Worm (Caenorhabditis elegans) whole organism, L4 larva: ENCODE measurements around the gene ivns-1.

ENCODE experiments used
- D1046.2 ChIP-seq: fragments of 200-800 bp; sonication (Bioruptor generic); IDR thresholded peaks from 2 replicates; pipeline ENCODE4 v1.3.6; 2022; ENCODE audit warnings: missing genetic modification characterization, missing compliant biosample characterization
- F10B5.3 ChIP-seq: sonication (generic microtip); optimal IDR thresholded peaks from 2 replicates; lab custom pipeline; 2016; ENCODE audit warnings: mild to moderate bottlenecking, missing genetic modification characterization, missing compliant biosample characterization
- F49E8.2 ChIP-seq: sonication (generic microtip); optimal IDR thresholded peaks from 2 replicates; lab custom pipeline; 2016; ENCODE audit warnings: missing compliant biosample characterization, mild to moderate bottlenecking, missing genetic modification characterization, borderline replicate concordance
- T20F7.1 ChIP-seq: fragments of 200-800 bp; sonication (Bioruptor generic); optimal IDR thresholded peaks from 2 replicates; lab custom pipeline; 2018; ENCODE audit warnings: mild to moderate bottlenecking, missing genetic modification characterization, missing compliant biosample characterization
- Y5F2A.4 ChIP-seq: fragments of 200-800 bp; sonication (Bioruptor generic); optimal IDR thresholded peaks from 2 replicates; lab custom pipeline; 2018; ENCODE audit warnings: mild to moderate bottlenecking, missing genetic modification characterization, missing compliant biosample characterization
- Y75B8A.6 ChIP-seq: fragments of 200-800 bp; sonication (Bioruptor generic); IDR thresholded peaks from 2 replicates; pipeline ENCODE4 v1.3.6; 2022; ENCODE audit warnings: missing genetic modification reagents, missing genetic modification characterization, missing compliant biosample characterization
- arid-1 ChIP-seq: fragments of 200-800 bp; sonication (Bioruptor generic); conservative IDR thresholded peaks from 2 replicates; pipeline ENCODE4 v1.3.6; 2022; ENCODE audit warnings: missing genetic modification reagents, missing genetic modification characterization, missing compliant biosample characterization
- attf-4 ChIP-seq: sonication (generic microtip); optimal IDR thresholded peaks from 3 replicates; lab custom pipeline; 2017; ENCODE audit warnings: missing biosample characterization, missing genetic modification characterization
- ceh-32 ChIP-seq: sonication (generic microtip); optimal IDR thresholded peaks from 2 replicates; lab custom pipeline; 2016; ENCODE audit warnings: mild to moderate bottlenecking, missing genetic modification characterization, missing compliant biosample characterization; ENCODE audit not compliant: poor library complexity
- ceh-44 ChIP-seq: fragments of 200-800 bp; sonication (Bioruptor generic); IDR thresholded peaks from 2 replicates; pipeline ENCODE4 v1.3.6; 2022; ENCODE audit warnings: missing genetic modification reagents, missing genetic modification characterization, missing compliant biosample characterization
- ceh-62 ChIP-seq: sonication (generic microtip); optimal IDR thresholded peaks from 2 replicates; lab custom pipeline; 2017; ENCODE audit warnings: missing biosample characterization, missing genetic modification characterization
- ces-1 ChIP-seq: fragments of 150-350 bp; sonication (generic microtip); optimal IDR thresholded peaks from 4 replicates; lab custom pipeline; 2014; ENCODE audit warnings: missing biosample characterization, missing genetic modification reagents, missing genetic modification characterization
- cey-2 ChIP-seq: sonication (generic microtip); optimal IDR thresholded peaks from 3 replicates; lab custom pipeline; 2017; ENCODE audit warnings: missing genetic modification characterization, mild to moderate bottlenecking, missing compliant biosample characterization, antibody characterized with exemption, borderline replicate concordance; ENCODE audit not compliant: insufficient read depth
- daf-16 ChIP-seq, 3 experiments: sonication (generic microtip); optimal IDR thresholded peaks; 2 replicates each; lab custom pipeline; 2016 to 2017; ENCODE audit warnings: missing genetic modification characterization in 3 of 3, missing genetic modification reagents in 3 of 3, mild to moderate bottlenecking in 2 of 3, missing compliant biosample characterization in 2 of 3, missing biosample characterization in 1 of 3, moderate library complexity in 1 of 3
- daf-19 ChIP-seq: fragments of 200-800 bp; sonication (Bioruptor generic); conservative IDR thresholded peaks from 2 replicates; pipeline ENCODE4 v1.3.6; 2022; ENCODE audit warnings: missing genetic modification characterization, missing compliant biosample characterization
- dmd-9 ChIP-seq: fragments of 200-800 bp; sonication (Bioruptor generic); IDR thresholded peaks from 2 replicates; pipeline ENCODE4 v1.3.6; 2022; ENCODE audit warnings: missing genetic modification reagents, missing genetic modification characterization, missing compliant biosample characterization
- dpl-1 ChIP-seq: fragments of 150-350 bp; optimal IDR thresholded peaks from 2 replicates; lab custom pipeline; 2014; ENCODE audit warnings: missing biosample characterization, missing genetic modification reagents, missing genetic modification characterization
- dve-1 ChIP-seq: sonication (generic microtip); optimal IDR thresholded peaks from 2 replicates; lab custom pipeline; 2017; ENCODE audit warnings: antibody characterized with exemption, mild to moderate bottlenecking, missing genetic modification characterization, missing compliant biosample characterization; ENCODE audit not compliant: insufficient read depth
- egl-43 ChIP-seq: fragments of 200-800 bp; sonication (Bioruptor generic); IDR thresholded peaks from 2 replicates; pipeline ENCODE4 v1.3.6; 2022; ENCODE audit warnings: missing genetic modification reagents, missing genetic modification characterization, missing compliant biosample characterization
- hif-1 ChIP-seq, 2 experiments: sonication (generic microtip); optimal IDR thresholded peaks; 2 replicates each; lab custom pipeline; 2016 to 2017; ENCODE audit warnings: missing compliant biosample characterization in 2 of 2, missing genetic modification characterization in 2 of 2, missing genetic modification reagents in 2 of 2, missing genotype in 2 of 2, mild to moderate bottlenecking in 1 of 2
- hlh-11 ChIP-seq: fragments of 200-800 bp; sonication (Bioruptor generic); optimal IDR thresholded peaks from 2 replicates; lab custom pipeline; 2018; ENCODE audit warnings: mild to moderate bottlenecking, missing genetic modification characterization, missing compliant biosample characterization
- hlh-30 ChIP-seq: sonication (generic microtip); optimal IDR thresholded peaks from 2 replicates; lab custom pipeline; 2017; ENCODE audit warnings: antibody characterized with exemption, mild to moderate bottlenecking, missing genetic modification characterization, missing compliant biosample characterization; ENCODE audit not compliant: insufficient read depth
- hmg-1.1 ChIP-seq: fragments of 200-800 bp; sonication (Bioruptor generic); IDR thresholded peaks from 2 replicates; pipeline ENCODE4 v1.3.6; 2022; ENCODE audit warnings: missing genetic modification reagents, missing genetic modification characterization, missing compliant biosample characterization
- jun-1 ChIP-seq: fragments of 150-350 bp; optimal IDR thresholded peaks from 2 replicates; lab custom pipeline; 2014; ENCODE audit warnings: missing biosample characterization, missing genetic modification reagents, missing genetic modification characterization
- lim-7 ChIP-seq: fragments of 200-800 bp; sonication (Bioruptor generic); IDR thresholded peaks from 2 replicates; pipeline ENCODE4 v1.3.6; 2022; ENCODE audit warnings: missing genetic modification characterization, missing compliant biosample characterization
- lin-39 ChIP-seq: fragments of 150-350 bp; optimal IDR thresholded peaks from 2 replicates; lab custom pipeline; 2014; ENCODE audit warnings: missing biosample characterization, missing genetic modification reagents, missing genetic modification characterization
- lir-3 ChIP-seq: sonication (generic microtip); optimal IDR thresholded peaks from 2 replicates; lab custom pipeline; 2016; ENCODE audit warnings: mild to moderate bottlenecking, missing genetic modification characterization, missing compliant biosample characterization
- lsy-2 ChIP-seq, 2 experiments: fragments of 150-350 bp in 1 of 2; sonication (generic microtip) in 1 of 2; optimal IDR thresholded peaks; 2 replicates each; lab custom pipeline; 2014 to 2017; ENCODE audit warnings: missing biosample characterization in 2 of 2, missing genetic modification characterization in 2 of 2
- mes-2 ChIP-seq: sonication (generic microtip); optimal IDR thresholded peaks from 2 replicates; lab custom pipeline; 2016; ENCODE audit warnings: missing genotype, mild to moderate bottlenecking, missing genetic modification characterization, missing compliant biosample characterization; ENCODE audit not compliant: poor library complexity, severe bottlenecking
- mxl-2 ChIP-seq: fragments of 200-800 bp; sonication (Bioruptor generic); conservative IDR thresholded peaks from 2 replicates; pipeline ENCODE4 v1.3.6; 2022; ENCODE audit warnings: missing genetic modification reagents, missing genetic modification characterization, missing compliant biosample characterization
- mxl-3 ChIP-seq: fragments of 200-800 bp; sonication (Bioruptor generic); optimal IDR thresholded peaks from 2 replicates; lab custom pipeline; 2018; ENCODE audit warnings: mild to moderate bottlenecking, missing genetic modification characterization, missing compliant biosample characterization
- nhr-11 ChIP-seq: fragments of 150-350 bp; optimal IDR thresholded peaks from 2 replicates; lab custom pipeline; 2014; ENCODE audit warnings: missing biosample characterization, missing genetic modification characterization
- nhr-48 ChIP-seq: sonication (generic microtip); optimal IDR thresholded peaks from 2 replicates; lab custom pipeline; 2016; ENCODE audit warnings: mild to moderate bottlenecking, missing genetic modification characterization, missing compliant biosample characterization
- nhr-6 ChIP-seq: fragments of 150-350 bp; optimal IDR thresholded peaks from 2 replicates; lab custom pipeline; 2014; ENCODE audit warnings: missing biosample characterization, missing genetic modification characterization
- pqm-1 ChIP-seq: sonication (generic microtip); optimal IDR thresholded peaks from 2 replicates; lab custom pipeline; 2017; ENCODE audit warnings: missing biosample characterization, missing genetic modification characterization
- rbr-2 ChIP-seq: sonication (generic microtip); optimal IDR thresholded peaks from 2 replicates; lab custom pipeline; 2016; ENCODE audit warnings: missing genotype, missing genetic modification characterization, missing compliant biosample characterization
- sdz-12 ChIP-seq: fragments of 200-800 bp; sonication (Bioruptor generic); optimal IDR thresholded peaks from 2 replicates; lab custom pipeline; 2018; ENCODE audit warnings: mild to moderate bottlenecking, missing genetic modification characterization, missing compliant biosample characterization
- skn-1 ChIP-seq: fragments of 150-350 bp; optimal IDR thresholded peaks from 2 replicates; lab custom pipeline; 2014; ENCODE audit warnings: missing biosample characterization, missing genetic modification characterization
- snpc-1.2 ChIP-seq: fragments of 200-800 bp; sonication (Bioruptor generic); IDR thresholded peaks from 2 replicates; pipeline ENCODE4 v1.3.6; 2022; ENCODE audit warnings: missing genetic modification reagents, missing genetic modification characterization, missing compliant biosample characterization
- spr-3 ChIP-seq: fragments of 200-800 bp; sonication (Bioruptor generic); optimal IDR thresholded peaks from 2 replicates; lab custom pipeline; 2018; ENCODE audit warnings: mild to moderate bottlenecking, missing genetic modification characterization, missing compliant biosample characterization
- tra-1 ChIP-seq: fragments of 200-800 bp; sonication (Bioruptor generic); IDR thresholded peaks from 2 replicates; pipeline ENCODE4 v1.3.6; 2022; ENCODE audit warnings: missing genetic modification reagents, missing genetic modification characterization, missing compliant biosample characterization
- unc-62 ChIP-seq, 3 experiments: fragments of 150-350 bp in 1 of 3; sonication (generic microtip); optimal IDR thresholded peaks in 2 of 3; peaks in 1 of 3; 1 replicate in 1 of 3; 2 replicates in 2 of 3; lab custom pipeline; 2014 to 2017; ENCODE audit warnings: missing biosample characterization in 3 of 3, missing genetic modification characterization in 3 of 3, missing genetic modification reagents in 3 of 3, missing genotype in 1 of 3
- vab-7 ChIP-seq: fragments of 200-800 bp; sonication (Bioruptor generic); IDR thresholded peaks from 2 replicates; pipeline ENCODE4 v1.3.6; 2022; ENCODE audit warnings: missing genetic modification reagents, missing genetic modification characterization, missing compliant biosample characterization
- zag-1 ChIP-seq: fragments of 150-350 bp; optimal IDR thresholded peaks from 2 replicates; lab custom pipeline; 2014; ENCODE audit warnings: missing biosample characterization, missing genetic modification characterization
- zfp-3 ChIP-seq: fragments of 200-800 bp; sonication (Bioruptor generic); conservative IDR thresholded peaks from 2 replicates; pipeline ENCODE4 v1.3.6; 2022; ENCODE audit warnings: missing genetic modification reagents, missing genetic modification characterization, missing compliant biosample characterization
- zip-11 ChIP-seq: fragments of 200-800 bp; sonication (Bioruptor generic); IDR thresholded peaks from 2 replicates; pipeline ENCODE4 v1.3.6; 2022; ENCODE audit warnings: missing genetic modification characterization, missing compliant biosample characterization
- zip-2 ChIP-seq: fragments of 150-350 bp; optimal IDR thresholded peaks from 2 replicates; lab custom pipeline; 2014; ENCODE audit warnings: missing biosample characterization, missing genetic modification characterization

Gene ivns-1

DNA sequence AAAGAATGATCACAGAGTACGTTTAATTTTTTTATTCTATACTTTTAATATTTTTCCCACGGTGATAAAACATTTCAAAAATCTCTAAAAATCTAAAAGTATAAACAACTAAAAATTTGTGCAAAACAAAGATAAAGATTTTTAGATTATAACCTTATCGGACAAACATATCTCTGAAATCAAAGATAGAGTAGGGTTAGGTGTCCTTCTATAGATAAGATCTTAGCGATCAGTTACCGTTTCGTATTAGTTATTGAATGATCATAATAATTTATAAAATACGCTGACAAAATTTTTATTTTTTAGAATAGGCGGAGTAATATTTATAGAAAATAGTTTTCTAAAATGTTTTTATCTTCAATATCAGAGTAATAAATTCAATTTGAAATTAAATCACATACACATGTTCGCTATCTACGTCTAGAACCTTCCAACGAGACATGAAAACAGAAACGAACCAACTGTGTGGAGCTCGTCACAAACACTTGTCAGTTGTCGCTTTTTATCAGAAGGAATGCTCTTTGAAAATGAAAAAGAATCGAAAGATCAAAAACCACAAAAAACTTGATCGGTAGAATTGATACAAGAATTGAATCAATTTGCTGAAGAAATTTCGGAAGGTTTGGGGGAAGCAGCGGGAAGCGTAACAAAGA lies 37.6 kb upstream of the ivns-1 start (continued):
- no peak for TF ChIP-seq jun-1 (tag; lab: Kevin White, UChicago)
- TF ChIP-seq tra-1 (GFP tag; lab: Robert Waterston, UW) = no peak
- no peak for TF ChIP-seq F10B5.3 (tag; lab: Kevin White, UChicago)
- TF ChIP-seq dve-1 (tag; lab: Kevin White, UChicago) = peak; percentile 66
- TF ChIP-seq unc-62 (GFP tag; optimal IDR thresholded peaks at IDR 0.05 in 1 of 2; lab: Kevin White, UChicago) = no peak
- no peak for TF ChIP-seq unc-62 (tag; optimal IDR thresholded peaks at IDR 0.05; lab: Kevin White, UChicago)

DNA sequence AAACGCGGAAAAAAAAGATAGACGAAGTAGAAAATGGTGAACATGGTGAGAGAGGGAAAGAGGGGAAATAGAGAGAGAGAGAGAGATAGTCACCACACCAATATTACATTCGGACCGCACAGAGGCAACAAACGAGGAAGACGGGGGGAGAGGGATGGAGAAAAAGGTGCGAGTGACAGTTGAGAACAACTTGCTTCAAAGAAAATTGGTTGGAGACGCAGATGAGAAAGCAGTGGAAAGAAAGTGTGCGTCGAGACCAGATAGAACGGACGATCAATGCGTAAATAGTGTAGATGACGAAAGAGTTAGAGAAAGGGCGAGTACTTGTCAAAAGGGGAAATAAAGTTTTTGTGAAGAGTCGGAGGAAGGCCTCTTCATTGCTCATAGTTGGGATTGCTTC lies 36.2 kb upstream of the ivns-1 start:
- TF ChIP-seq lim-7 (GFP tag; lab: Robert Waterston, UW) = no peak
- no peak for TF ChIP-seq ces-1 (GFP tag; lab: Kevin White, UChicago)
- TF ChIP-seq nhr-6 (tag; lab: Kevin White, UChicago) = peak; percentile 44
- peak; percentile 86 for TF ChIP-seq nhr-11
- TF ChIP-seq lin-39 = no peak
- no peak for TF ChIP-seq D1046.2
- TF ChIP-seq skn-1 = no peak
- TF ChIP-seq snpc-1.2 (GFP tag; lab: Robert Waterston, UW) = no peak
- no peak for TF ChIP-seq T20F7.1 (GFP tag; lab: Kevin White, UChicago)
- no peak for TF ChIP-seq daf-19 (GFP tag; lab: Robert Waterston, UW)
- TF ChIP-seq mes-2 = peak; percentile 74
- TF ChIP-seq ceh-44 (GFP tag; lab: Robert Waterston, UW) = no peak
- TF ChIP-seq egl-43 (GFP tag; lab: Robert Waterston, UW) = peak; percentile 64
- TF ChIP-seq lsy-2 (tag; optimal IDR thresholded peaks at IDR 0.05; lab: Kevin White, UChicago) = peak; percentile 77 to 81
- TF ChIP-seq F49E8.2 (tag; lab: Kevin White, UChicago) = no peak
- no peak for TF ChIP-seq sdz-12 (GFP tag; lab: Kevin White, UChicago)
- TF ChIP-seq hmg-1.1 (GFP tag; lab: Robert Waterston, UW) = peak; percentile 81
- TF ChIP-seq Y5F2A.4 (GFP tag; lab: Kevin White, UChicago) = no peak
- TF ChIP-seq dmd-9 (GFP tag; lab: Robert Waterston, UW) = no peak
- TF ChIP-seq pqm-1 = peak; percentile 14
- no peak for TF ChIP-seq mxl-2 (GFP tag; lab: Robert Waterston, UW)
- peak; percentile 53; the same call in 1 of the 2 replicates for TF ChIP-seq arid-1 (GFP tag; lab: Robert Waterston, UW)
- no peak for TF ChIP-seq ceh-32 (tag; lab: Kevin White, UChicago)
- TF ChIP-seq zag-1 (tag; lab: Kevin White, UChicago) = no peak
- no peak for TF ChIP-seq vab-7 (GFP tag; lab: Robert Waterston, UW)
- TF ChIP-seq zip-2 (tag; lab: Kevin White, UChicago) = no peak
- peak; percentile 64 for TF ChIP-seq mxl-3 (GFP tag; lab: Kevin White, UChicago)
- peak; percentile 30 for TF ChIP-seq dpl-1 (GFP tag; lab: Kevin White, UChicago)
- peak; percentile 82 for TF ChIP-seq hlh-30 (tag; lab: Kevin White, UChicago)
- TF ChIP-seq lir-3 (tag; lab: Kevin White, UChicago) = no peak
- TF ChIP-seq zfp-3 (GFP tag; lab: Robert Waterston, UW) = no peak
- no peak for TF ChIP-seq spr-3
- TF ChIP-seq rbr-2 (tag; lab: Kevin White, UChicago) = peak; percentile 88
- TF ChIP-seq Y75B8A.6 (GFP tag; lab: Robert Waterston, UW) = no peak
- TF ChIP-seq zip-11 = no peak
- TF ChIP-seq hif-1 (tag; optimal IDR thresholded peaks at IDR 0.05; lab: Kevin White, UChicago) = peak in 1 of 2 experiments; percentile 67
- no peak for TF ChIP-seq cey-2
- TF ChIP-seq attf-4 (tag; lab: Kevin White, UChicago) = no peak
- TF ChIP-seq daf-16 (GFP tag; optimal IDR thresholded peaks at IDR 0.05; lab: Kevin White, UChicago) = peak in 1 of 2 experiments; percentile 30
- TF ChIP-seq daf-16 (tag; optimal IDR thresholded peaks at IDR 0.05; lab: Kevin White, UChicago) = peak; percentile 56
- no peak for TF ChIP-seq ceh-62 (tag; lab: Kevin White, UChicago)
- peak; percentile 86 for TF ChIP-seq hlh-11
- peak; percentile 54 for TF ChIP-seq nhr-48 (tag; lab: Kevin White, UChicago)
